Worm (Caenorhabditis elegans): ENCODE results near the gene R04A9.9.

DNA sequence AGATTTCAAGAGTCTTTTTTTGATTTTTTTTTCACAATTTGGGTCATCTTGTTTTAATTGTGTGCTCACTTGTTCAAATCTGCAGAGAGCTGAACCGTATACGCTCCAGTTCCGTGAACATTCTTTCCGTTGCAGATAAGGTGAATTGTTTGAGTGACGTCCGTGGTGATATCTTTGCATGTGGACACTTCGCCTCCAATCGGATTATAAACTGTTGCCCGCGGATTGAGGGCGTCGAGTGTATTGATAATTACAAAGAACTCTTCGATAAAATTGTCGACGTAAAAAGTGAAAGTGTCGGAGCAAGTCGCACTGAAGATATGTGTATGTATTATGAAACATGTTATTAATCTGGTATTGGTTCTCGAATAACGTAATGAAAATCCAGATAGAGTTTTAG lies 33.4 kb upstream of the R04A9.9 start:
- TF ChIP-seq nhr-12 (tag; optimal IDR thresholded peaks at IDR 0.05), result no peak
- TF ChIP-seq pha-4 (tag; optimal IDR thresholded peaks at IDR 0.05), result no peak
